Worm (Caenorhabditis elegans) whole organism, L1 larva: ENCODE results near the gene scl-1.

Experiments used
- Y116A8C.19 ChIP-seq: sonication (generic microtip); optimal IDR thresholded peaks from 2 replicates; lab custom pipeline; 2016; ENCODE audit warnings: missing compliant biosample characterization, missing genetic modification characterization, borderline replicate concordance
- ama-1 ChIP-seq: fragments of 150-350 bp; optimal IDR thresholded peaks from 2 replicates; lab custom pipeline; 2014
- ceh-90 ChIP-seq: sonication (generic microtip); optimal IDR thresholded peaks from 2 replicates; lab custom pipeline; 2016; ENCODE audit warnings: missing genetic modification characterization, missing compliant biosample characterization
- nhr-237 ChIP-seq: fragments of 150-350 bp; optimal IDR thresholded peaks from 2 replicates; lab custom pipeline; 2014; ENCODE audit warnings: missing biosample characterization, missing genetic modification characterization
- nhr-76 ChIP-seq: sonication (generic microtip); optimal IDR thresholded peaks from 2 replicates; lab custom pipeline; 2017; ENCODE audit warnings: missing biosample characterization, missing genetic modification characterization
- nhr-77 ChIP-seq: fragments of 150-350 bp; optimal IDR thresholded peaks from 2 replicates; lab custom pipeline; 2014; ENCODE audit warnings: missing biosample characterization, missing genetic modification characterization
- unc-62 ChIP-seq: fragments of 150-350 bp; optimal IDR thresholded peaks from 2 replicates; lab custom pipeline; 2014; ENCODE audit warnings: missing biosample characterization, missing genetic modification reagents, missing genetic modification characterization
- unc-86 ChIP-seq: sonication (generic microtip); optimal IDR thresholded peaks from 2 replicates; lab custom pipeline; 2016; ENCODE audit warnings: missing genetic modification characterization, missing compliant biosample characterization
- zag-1 ChIP-seq: fragments of 150-350 bp; optimal IDR thresholded peaks from 2 replicates; lab custom pipeline; 2014; ENCODE audit warnings: missing biosample characterization, missing genetic modification characterization

- TF ChIP-seq nhr-76 (no peak), Y116A8C.19 (tag; lab: Kevin White, UChicago) (no peak), unc-86 (tag; lab: Kevin White, UChicago) (no peak), ceh-90 (tag; lab: Kevin White, UChicago) (no peak), unc-62 (GFP tag; lab: Kevin White, UChicago) (no peak), ama-1 (lab: Kevin White, UChicago) (no peak), nhr-77 (tag; lab: Kevin White, UChicago) (no peak), nhr-237 (tag; lab: Kevin White, UChicago) (no peak), zag-1 (tag; lab: Kevin White, UChicago) (no peak)
These were observed 24.7 kb downstream of the scl-1 start for ce11 chrIV:13080861-13081260.
